Worm (Caenorhabditis elegans) whole organism, midembryonic: ENCODE data around the gene C01G6.2.

Source experiments
- flt-1 ChIP-seq: fragments of 200-800 bp; sonication (Bioruptor generic); IDR thresholded peaks from 2 replicates; pipeline ENCODE4 v1.3.6; 2022; ENCODE audit warnings: missing genetic modification characterization, missing compliant biosample characterization
- ztf-23 ChIP-seq: fragments of 200-800 bp; sonication (Bioruptor generic); IDR thresholded peaks from 2 replicates; pipeline ENCODE4 v1.3.6; 2022; ENCODE audit warnings: missing genetic modification reagents, missing genetic modification characterization, missing compliant biosample characterization

DNA sequence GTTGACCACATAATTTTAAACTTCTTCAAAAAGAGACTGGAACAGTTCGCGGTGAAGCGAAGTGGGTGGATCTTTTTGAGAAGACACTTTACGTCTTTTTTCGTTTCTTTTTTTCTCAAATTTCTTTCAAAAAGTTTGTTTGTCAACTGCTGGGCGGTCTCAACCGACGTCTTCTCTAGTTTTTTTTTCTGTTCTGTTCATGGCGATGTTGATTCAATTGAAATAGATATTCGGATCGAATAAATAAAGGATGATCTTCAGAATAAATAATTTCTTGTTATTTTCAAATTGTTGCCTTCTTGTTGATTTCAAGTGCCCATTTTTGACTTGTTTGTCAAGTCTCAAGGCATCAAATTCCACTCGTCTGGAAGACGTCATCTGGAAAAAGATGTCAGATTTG lies 16.4 kb upstream of the C01G6.2 start, which contains the start of gene T26C5.4:
- TF ChIP-seq ztf-23 (GFP tag; lab: Robert Waterston, UW), result no peak
- no peak for TF ChIP-seq flt-1 (GFP tag; lab: Robert Waterston, UW)
